Fruit fly (Drosophila melanogaster): ENCODE measurements around the gene TfIIB.

dm6 chr2L:10395035-10395434 is 36.1 kb upstream of the TfIIB start:
- no peak for TF ChIP-seq dl (GFP tag; optimal IDR thresholded peaks at IDR 0.05; ENCODE audit: insufficient read depth in 1 of 2, partially characterized antibody in 2 of 2)
- TF ChIP-seq OdsH (GFP tag; optimal IDR thresholded peaks at IDR 0.05), result no peak
- TF ChIP-seq Myc (optimal IDR thresholded peaks at IDR 0.05), result no peak
- TF ChIP-seq lola (GFP tag; optimal IDR thresholded peaks at IDR 0.05), result no peak
- no peak for TF ChIP-seq Jra (GFP tag; optimal IDR thresholded peaks at IDR 0.05)
- TF ChIP-seq sv (GFP tag; optimal IDR thresholded peaks at IDR 0.05), result no peak
- no peak for TF ChIP-seq rgr (GFP tag; optimal IDR thresholded peaks at IDR 0.05)
- TF ChIP-seq Vsx2 (GFP tag; optimal IDR thresholded peaks at IDR 0.05; ENCODE audit: partially characterized antibody), result no peak
- no peak for TF ChIP-seq fru (GFP tag; optimal IDR thresholded peaks at IDR 0.05)
- no peak for TF ChIP-seq Abd-B (GFP tag; optimal IDR thresholded peaks at IDR 0.05)
- no peak for TF ChIP-seq HLH106 (tag; optimal IDR thresholded peaks at IDR 0.05)

Measured in whole organism, wandering third instar larva.